Worm (Caenorhabditis elegans) whole organism, L1 larva: ENCODE data around the gene ulp-3.

Source experiments
- aly-2 ChIP-seq: fragments of 150-350 bp; optimal IDR thresholded peaks from 2 replicates; lab custom pipeline; 2014; ENCODE audit warnings: missing biosample characterization, missing genetic modification characterization
- ceh-88 ChIP-seq: fragments of 200-800 bp; sonication (Bioruptor generic); IDR thresholded peaks from 2 replicates; pipeline ENCODE4 v1.3.6; 2022; ENCODE audit warnings: missing genetic modification characterization, missing compliant biosample characterization
- fkh-8 ChIP-seq: sonication (generic microtip); optimal IDR thresholded peaks from 2 replicates; lab custom pipeline; 2016; ENCODE audit warnings: mild to moderate bottlenecking, missing genetic modification characterization, missing compliant biosample characterization
- fos-1 ChIP-seq: fragments of 150-350 bp; optimal IDR thresholded peaks from 2 replicates; lab custom pipeline; 2014; ENCODE audit warnings: missing biosample characterization, missing genetic modification characterization
- lin-13 ChIP-seq: fragments of 150-350 bp; optimal IDR thresholded peaks from 2 replicates; lab custom pipeline; 2014; ENCODE audit warnings: missing biosample characterization, missing genetic modification reagents, missing genetic modification characterization
- sup-37 ChIP-seq: fragments of 200-800 bp; sonication (Bioruptor generic); optimal IDR thresholded peaks from 2 replicates; lab custom pipeline; 2018; ENCODE audit warnings: mild to moderate bottlenecking, missing genetic modification characterization, missing compliant biosample characterization

ce11 chrIV:2008920-2009319, 45.5 kb downstream of the ulp-3 start:
- TF ChIP-seq fos-1 (tag; lab: Kevin White, UChicago), result no peak
- TF ChIP-seq lin-13 (GFP tag; lab: Kevin White, UChicago), result no peak
- no peak for TF ChIP-seq aly-2 (tag; lab: Kevin White, UChicago)
- TF ChIP-seq sup-37 (GFP tag; lab: Kevin White, UChicago), result no peak
- TF ChIP-seq ceh-88 (GFP tag; lab: Robert Waterston, UW), result no peak
- no peak for TF ChIP-seq fkh-8 (tag; lab: Kevin White, UChicago)
